Fruit fly (Drosophila melanogaster) whole organism, embryonic: Measurements from ENCODE around the gene mRpS14.

ENCODE experiments used
- Adf1 ChIP-seq: fragments of 200-800 bp; sonication (Bioruptor generic); IDR thresholded peaks from 2 replicates; pipeline ENCODE4 v1.3.6; 2022; ENCODE audit warnings: missing biosample characterization, missing genetic modification characterization
- Aef1 ChIP-seq: fragments of 200-800 bp; sonication (Bioruptor generic); IDR thresholded peaks from 3 replicates; pipeline ENCODE4 v1.3.6; 2022; ENCODE audit warnings: missing biosample characterization, missing genetic modification characterization
- Atf-2 ChIP-seq: fragments of 200-800 bp; sonication (Bioruptor generic); optimal IDR thresholded peaks from 2 replicates; lab custom pipeline; 2016; ENCODE audit warnings: missing biosample characterization, missing genetic modification characterization
- CG13287 ChIP-seq: fragments of 200-800 bp; sonication (Bioruptor generic); IDR thresholded peaks from 2 replicates; pipeline ENCODE4 v1.3.6; 2022; ENCODE audit warnings: missing biosample characterization, missing genetic modification characterization; ENCODE audit not compliant: partially characterized antibody
- CG15269 ChIP-seq: fragments of 200-800 bp; sonication (Bioruptor generic); optimal IDR thresholded peaks from 2 replicates; lab custom pipeline; 2018; ENCODE audit warnings: missing biosample characterization, mild to moderate bottlenecking, missing genetic modification characterization, moderate library complexity
- CG32532 ChIP-seq: fragments of 200-800 bp; sonication (Bioruptor generic); IDR thresholded peaks from 2 replicates; pipeline ENCODE4 v1.3.6; 2022; ENCODE audit warnings: missing biosample characterization, missing genetic modification characterization
- CG32767 ChIP-seq: fragments of 200-800 bp; sonication (Bioruptor generic); IDR thresholded peaks from 2 replicates; pipeline ENCODE4 v1.3.6; 2022; ENCODE audit warnings: missing biosample characterization, missing genetic modification characterization
- CG33557 ChIP-seq: fragments of 200-800 bp; sonication (Bioruptor generic); optimal IDR thresholded peaks from 2 replicates; lab custom pipeline; 2019; ENCODE audit warnings: missing biosample characterization, mild to moderate bottlenecking, missing genetic modification characterization, moderate library complexity
- CG3847 ChIP-seq: fragments of 200-800 bp; sonication (Bioruptor generic); IDR thresholded peaks from 2 replicates; pipeline ENCODE4 v1.3.6; 2022; ENCODE audit warnings: missing biosample characterization, missing genetic modification characterization
- CG4360 ChIP-seq: fragments of 200-800 bp; sonication (Bioruptor generic); IDR thresholded peaks from 2 replicates; pipeline ENCODE4 v1.3.6; 2022; ENCODE audit warnings: missing biosample characterization, missing genetic modification characterization
- CG4404 ChIP-seq: fragments of 200-800 bp; sonication (Bioruptor generic); IDR thresholded peaks from 2 replicates; pipeline ENCODE4 v1.3.6; 2022; ENCODE audit warnings: missing biosample characterization, missing genetic modification characterization
- CG6813 ChIP-seq: fragments of 200-800 bp; sonication (Bioruptor generic); optimal IDR thresholded peaks from 2 replicates; lab custom pipeline; 2017; ENCODE audit warnings: missing biosample characterization, missing genetic modification characterization, mild to moderate bottlenecking, moderate library complexity, missing genetic modification reagents
- CG7745 ChIP-seq: fragments of 200-800 bp; sonication (Bioruptor generic); optimal IDR thresholded peaks from 2 replicates; lab custom pipeline; 2018; ENCODE audit warnings: missing biosample characterization, mild to moderate bottlenecking, missing genetic modification characterization, moderate library complexity
- CG7963 ChIP-seq: fragments of 200-800 bp; sonication (Bioruptor generic); IDR thresholded peaks from 3 replicates; pipeline ENCODE4 v1.3.6; 2022; ENCODE audit warnings: missing biosample characterization, missing genetic modification characterization; ENCODE audit not compliant: partially characterized antibody
- CrebB ChIP-seq: fragments of 200-800 bp; sonication (Bioruptor generic); optimal IDR thresholded peaks from 3 replicates; lab custom pipeline; 2018; ENCODE audit warnings: missing biosample characterization, mild to moderate bottlenecking, missing genetic modification characterization
- Dad ChIP-seq: fragments of 200-800 bp; sonication (Bioruptor generic); optimal IDR thresholded peaks from 3 replicates; lab custom pipeline; 2016; ENCODE audit warnings: missing biosample characterization, missing genetic modification characterization
- Doc2 ChIP-seq: fragments of 200-800 bp; sonication (Bioruptor generic); IDR thresholded peaks from 2 replicates; pipeline ENCODE4 v1.3.6; 2022; ENCODE audit warnings: missing biosample characterization, missing genetic modification characterization
- Dref ChIP-seq: fragments of 200-800 bp; sonication (Bioruptor generic); IDR thresholded peaks from 2 replicates; pipeline ENCODE4 v1.3.6; 2022; ENCODE audit warnings: missing biosample characterization, missing genetic modification characterization
- ERR ChIP-seq: fragments of 200-800 bp; sonication (Bioruptor generic); optimal IDR thresholded peaks from 2 replicates; lab custom pipeline; 2016; ENCODE audit warnings: missing biosample characterization, missing genetic modification characterization
- Ets65A ChIP-seq: fragments of 200-800 bp; sonication (Bioruptor generic); peaks from one replicate; lab custom pipeline; 2016; ENCODE audit warnings: missing biosample characterization, missing genetic modification characterization
- HmgD ChIP-seq: fragments of 200-800 bp; sonication (Bioruptor generic); optimal IDR thresholded peaks from 3 replicates; lab custom pipeline; 2016; ENCODE audit warnings: missing biosample characterization, missing genetic modification characterization
- HmgZ ChIP-seq: fragments of 200-800 bp; sonication (Bioruptor generic); optimal IDR thresholded peaks from 2 replicates; lab custom pipeline; 2018; ENCODE audit warnings: missing biosample characterization, mild to moderate bottlenecking, missing genetic modification characterization
- Lhr ChIP-seq: fragments of 200-800 bp; sonication (Bioruptor generic); optimal IDR thresholded peaks from 3 replicates; lab custom pipeline; 2017; ENCODE audit warnings: mild to moderate bottlenecking, missing biosample characterization, missing genetic modification reagents, missing genetic modification characterization
- Mes4 ChIP-seq: fragments of 200-800 bp; sonication (Bioruptor generic); optimal IDR thresholded peaks from 2 replicates; lab custom pipeline; 2016; ENCODE audit warnings: missing biosample characterization, missing genetic modification characterization
- NC2β ChIP-seq: fragments of 200-800 bp; sonication (Bioruptor generic); optimal IDR thresholded peaks from 2 replicates; lab custom pipeline; 2016; ENCODE audit warnings: missing biosample characterization, missing genetic modification characterization
- NFAT ChIP-seq: fragments of 200-800 bp; sonication (Bioruptor generic); IDR thresholded peaks from 2 replicates; pipeline ENCODE4 v1.3.6; 2022; ENCODE audit warnings: missing biosample characterization, missing genetic modification characterization
- Nf-YC ChIP-seq: fragments of 200-800 bp; optimal IDR thresholded peaks from 3 replicates; lab custom pipeline; 2019; ENCODE audit warnings: missing biosample characterization, mild to moderate bottlenecking, missing genetic modification characterization, moderate library complexity
- abd-A ChIP-seq: fragments of 200-800 bp; sonication (Bioruptor generic); optimal IDR thresholded peaks from 3 replicates; lab custom pipeline; 2019; ENCODE audit warnings: missing biosample characterization, mild to moderate bottlenecking, missing genetic modification characterization, moderate library complexity
- ash1 ChIP-seq: fragments of 200-800 bp; sonication (Bioruptor generic); optimal IDR thresholded peaks from 2 replicates; lab custom pipeline; 2018; ENCODE audit warnings: missing biosample characterization, mild to moderate bottlenecking, missing genetic modification characterization
- crol ChIP-seq: fragments of 200-800 bp; sonication (Bioruptor generic); IDR thresholded peaks from 2 replicates; pipeline ENCODE4 v1.3.6; 2022; ENCODE audit warnings: missing biosample characterization, missing genetic modification characterization
- danr ChIP-seq: fragments of 200-800 bp; sonication (Bioruptor generic); IDR thresholded peaks from 2 replicates; pipeline ENCODE4 v1.3.6; 2022; ENCODE audit warnings: missing biosample characterization, missing genetic modification characterization
- disco-r ChIP-seq: fragments of 200-800 bp; sonication (Bioruptor generic); optimal IDR thresholded peaks from 2 replicates; lab custom pipeline; 2016; ENCODE audit warnings: missing biosample characterization, missing genetic modification characterization
- ewg ChIP-seq: fragments of 200-800 bp; sonication (Bioruptor generic); optimal IDR thresholded peaks from 3 replicates; lab custom pipeline; 2017; ENCODE audit warnings: mild to moderate bottlenecking, missing biosample characterization, missing genetic modification reagents, missing genetic modification characterization
- fd64A ChIP-seq: fragments of 200-800 bp; sonication (Bioruptor generic); optimal IDR thresholded peaks from 3 replicates; lab custom pipeline; 2018; ENCODE audit warnings: missing biosample characterization, mild to moderate bottlenecking, missing genetic modification characterization
- fru ChIP-seq: fragments of >200 bp; optimal IDR thresholded peaks from 2 replicates; lab custom pipeline; 2017
- hbn ChIP-seq: fragments of 200-800 bp; sonication (Bioruptor generic); IDR thresholded peaks from 2 replicates; pipeline ENCODE4 v1.3.6; 2022; ENCODE audit warnings: missing biosample characterization, missing genetic modification characterization; ENCODE audit not compliant: partially characterized antibody
- hth ChIP-seq: fragments of >200 bp; optimal IDR thresholded peaks from 2 replicates; lab custom pipeline; 2017; ENCODE audit warnings: inconsistent platforms
- kni ChIP-seq: fragments of 200-800 bp; sonication (Bioruptor generic); optimal IDR thresholded peaks from 3 replicates; lab custom pipeline; 2017; ENCODE audit warnings: mild to moderate bottlenecking, missing biosample characterization, missing genetic modification reagents, missing genetic modification characterization
- mld ChIP-seq: fragments of 200-800 bp; sonication (Bioruptor generic); IDR thresholded peaks from 3 replicates; pipeline ENCODE4 v1.3.6; 2022; ENCODE audit warnings: missing biosample characterization, missing genetic modification characterization; ENCODE audit not compliant: partially characterized antibody
- nau ChIP-seq: fragments of 200-800 bp; sonication (Bioruptor generic); optimal IDR thresholded peaks from 3 replicates; lab custom pipeline; 2017; ENCODE audit warnings: missing biosample characterization, mild to moderate bottlenecking, missing genetic modification characterization, missing genetic modification reagents
- nerfin-2 ChIP-seq: fragments of 200-800 bp; sonication (Bioruptor generic); IDR thresholded peaks from 2 replicates; pipeline ENCODE4 v1.3.6; 2022; ENCODE audit warnings: missing biosample characterization, missing genetic modification characterization; ENCODE audit not compliant: partially characterized antibody
- nom ChIP-seq: fragments of 200-800 bp; sonication (Bioruptor generic); optimal IDR thresholded peaks from 2 replicates; lab custom pipeline; 2017; ENCODE audit warnings: missing biosample characterization, missing genetic modification characterization, mild to moderate bottlenecking, moderate library complexity, missing genetic modification reagents
- oc ChIP-seq: fragments of 200-800 bp; sonication (Bioruptor generic); optimal IDR thresholded peaks from 2 replicates; lab custom pipeline; 2018; ENCODE audit warnings: missing biosample characterization, mild to moderate bottlenecking, missing genetic modification characterization, moderate library complexity
- pfk ChIP-seq: fragments of 200-800 bp; sonication (Bioruptor generic); optimal IDR thresholded peaks from 2 replicates; lab custom pipeline; 2018; ENCODE audit warnings: missing biosample characterization, mild to moderate bottlenecking, missing genetic modification characterization, moderate library complexity
- psq ChIP-seq: fragments of 200-800 bp; sonication (Bioruptor generic); optimal IDR thresholded peaks from 2 replicates; lab custom pipeline; 2017; ENCODE audit warnings: missing biosample characterization, missing genetic modification characterization
- salm ChIP-seq: fragments of 200-800 bp; sonication (Bioruptor generic); optimal IDR thresholded peaks from 2 replicates; lab custom pipeline; 2018; ENCODE audit warnings: missing biosample characterization, mild to moderate bottlenecking, missing genetic modification characterization
- sob ChIP-seq: fragments of 200-800 bp; sonication (Bioruptor generic); IDR thresholded peaks from 2 replicates; pipeline ENCODE4 v1.3.6; 2022; ENCODE audit warnings: missing biosample characterization, missing genetic modification characterization
- ssp ChIP-seq: fragments of 200-800 bp; sonication (Bioruptor generic); IDR thresholded peaks from 2 replicates; pipeline ENCODE4 v1.3.6; 2022; ENCODE audit warnings: missing biosample characterization, missing genetic modification characterization
- trem ChIP-seq: fragments of 200-800 bp; optimal IDR thresholded peaks from 3 replicates; lab custom pipeline; 2019; ENCODE audit warnings: missing biosample characterization, mild to moderate bottlenecking, missing genetic modification characterization, moderate library complexity
- usp ChIP-seq: fragments of >200 bp; optimal IDR thresholded peaks from 2 replicates; lab custom pipeline; 2017; ENCODE audit warnings: missing biosample characterization, missing genetic modification characterization
- zfh1 ChIP-seq: fragments of 200-800 bp; sonication (Bioruptor generic); IDR thresholded peaks from 3 replicates; pipeline ENCODE4 v1.3.6; 2022; ENCODE audit warnings: missing biosample characterization, missing genetic modification characterization

mRpS14 gene

DNA sequence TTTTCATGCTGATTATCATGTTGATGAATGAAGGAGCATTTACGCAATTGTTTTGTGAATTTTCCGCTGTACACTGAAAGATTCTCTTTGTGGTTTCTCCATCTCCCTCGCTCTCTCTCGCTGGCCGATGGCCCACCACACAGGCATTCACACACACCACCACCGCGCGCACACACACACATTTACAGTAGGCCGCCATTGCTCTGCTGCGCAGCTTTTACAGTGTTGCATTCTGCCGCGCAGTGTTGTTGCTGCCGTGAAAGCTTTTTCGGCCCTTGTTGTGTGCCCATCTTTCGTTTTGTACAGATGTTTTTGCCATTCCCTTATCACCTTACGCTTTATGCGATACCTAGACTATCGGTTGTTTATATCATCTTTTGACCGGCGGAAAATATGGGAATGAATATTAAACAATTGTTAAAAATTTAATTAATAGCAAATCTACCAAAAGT, 16.8 kb upstream of the mRpS14 start (continued):
- TF ChIP-seq CG13287 (GFP tag; lab: Robert Waterston, UW) (peak; percentile 86), nerfin-2 (no peak), Dad (GFP tag; lab: Kevin White, UChicago) (peak; percentile 12), fru (lab: Kevin White, UChicago) (no peak), ERR (GFP tag; lab: Kevin White, UChicago) (peak; percentile 1), HmgD (peak; percentile 26), Ets65A (GFP tag; lab: Kevin White, UChicago) (no peak), CG15269 (tag; lab: Kevin White, UChicago) (peak; percentile 8), nau (no peak), salm (tag; lab: Kevin White, UChicago) (no peak), ash1 (GFP tag; lab: Kevin White, UChicago) (peak; percentile 28), Atf-2 (no peak), hbn (peak; percentile 82), CG32532 (peak; percentile 68), hth (no peak), CG7745 (no peak), NC2β (GFP tag; lab: Kevin White, UChicago) (no peak), mld (GFP tag; lab: Robert Waterston, UW) (peak; percentile 50; the same call in 2 of the 3 replicates), NFAT (GFP tag; lab: Robert Waterston, UW) (peak; percentile 56), fd64A (GFP tag; lab: Kevin White, UChicago) (no peak), pfk (GFP tag; lab: Kevin White, UChicago) (peak; percentile 60), Mes4 (no peak), usp (GFP tag; lab: Kevin White, UChicago) (no peak), Aef1 (peak; percentile 82), ssp (GFP tag; lab: Robert Waterston, UW) (peak; percentile 25; the same call in 1 of the 2 replicates), CG6813 (no peak), crol (no peak; the same call in 1 of the 2 replicates), Doc2 (GFP tag; lab: Robert Waterston, UW) (no peak), nom (GFP tag; lab: Kevin White, UChicago) (peak; percentile 8), abd-A (tag; lab: Kevin White, UChicago) (peak; percentile 23), Adf1 (GFP tag; lab: Robert Waterston, UW) (peak; percentile 29), CG3847 (GFP tag; lab: Robert Waterston, UW) (peak; percentile 42), trem (tag; lab: Kevin White, UChicago) (no peak), CG32767 (GFP tag; lab: Robert Waterston, UW) (peak; percentile 27; the same call in 1 of the 2 replicates), sob (peak; percentile 55), CrebB (tag; lab: Kevin White, UChicago) (peak; percentile 66), danr (no peak), ewg (GFP tag; lab: Kevin White, UChicago) (peak; percentile 95), CG33557 (GFP tag; lab: Kevin White, UChicago) (no peak), oc (tag; lab: Kevin White, UChicago) (no peak), CG4360 (GFP tag; lab: Robert Waterston, UW) (peak; percentile 80), Lhr (GFP tag; lab: Kevin White, UChicago) (peak; percentile 31), HmgZ (tag; lab: Kevin White, UChicago) (peak; percentile 33), disco-r (GFP tag; lab: Kevin White, UChicago) (no peak), kni (peak; percentile 15), CG4404 (GFP tag; lab: Robert Waterston, UW) (no peak), CG7963 (GFP tag; lab: Robert Waterston, UW) (peak; percentile 30; the same call in 1 of the 3 replicates), Dref (GFP tag; lab: Robert Waterston, UW) (peak; percentile 50), zfh1 (GFP tag; lab: Robert Waterston, UW) (no peak), psq (GFP tag; lab: Kevin White, UChicago) (peak; percentile 80), Nf-YC (tag; lab: Kevin White, UChicago) (peak; percentile 2)
